Comparison of ENCODE assay signal across 1 worm cellular context in the genomic region with DNA sequence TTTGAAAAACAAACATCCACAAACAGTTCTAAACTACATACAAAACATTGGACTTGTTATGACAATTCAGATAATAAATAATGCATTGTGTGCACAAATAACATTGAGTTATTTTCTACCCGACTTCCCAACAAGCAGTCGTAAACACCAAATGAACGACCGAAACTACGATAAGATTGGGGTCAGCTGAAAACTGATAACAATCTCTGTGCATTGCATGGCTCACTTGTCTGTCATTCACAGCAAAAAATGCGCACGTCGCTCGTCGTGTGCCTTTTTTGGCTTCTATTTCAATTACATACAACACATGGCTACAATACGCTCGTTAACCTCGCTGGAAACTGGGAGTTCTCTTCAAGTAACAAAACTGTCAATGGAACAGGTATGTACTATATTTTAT.
TF ChIP-seq lines count a peak whose summit lies in the region.

A gene (plus strand): TSS at position 213 of the 400 bp plus-strand sequence.

TF ChIP-seq in whole organism, L4 larva, 104 proteins besides CTCF, POLR2A, EP300 and RAD21 (continued from another document):
- no peak for TF ChIP-seq nhr-10 (tag; optimal IDR thresholded peaks at IDR 0.05; lab: Kevin White, UChicago)
- no peak for TF ChIP-seq zip-11 (GFP tag; IDR thresholded peaks at IDR 0.05; lab: Robert Waterston, UW)
- TF ChIP-seq lsy-2 (tag; optimal IDR thresholded peaks at IDR 0.05; lab: Kevin White, UChicago), result no peak
- no peak for TF ChIP-seq lin-29 (GFP tag; IDR thresholded peaks at IDR 0.05; lab: Robert Waterston, UW)
- no peak for TF ChIP-seq ama-1 (optimal IDR thresholded peaks at IDR 0.05; lab: Kevin White, UChicago)
- TF ChIP-seq Y48G9A.11 (GFP tag; IDR thresholded peaks at IDR 0.05; lab: Robert Waterston, UW), result no peak
- no peak for TF ChIP-seq T20F7.1 (GFP tag; optimal IDR thresholded peaks at IDR 0.05; lab: Kevin White, UChicago)
- peak; percentile 94 for TF ChIP-seq hlh-11 (tag; optimal IDR thresholded peaks at IDR 0.05; lab: Kevin White, UChicago)
- peak; percentile 95 for TF ChIP-seq php-3 (GFP tag; IDR thresholded peaks at IDR 0.05; lab: Robert Waterston, UW)
- TF ChIP-seq ceh-82 (tag; optimal IDR thresholded peaks at IDR 0.05; lab: Kevin White, UChicago), result no peak
- TF ChIP-seq hif-1 (tag; optimal IDR thresholded peaks at IDR 0.05; lab: Kevin White, UChicago), result no peak
- no peak for TF ChIP-seq aha-1 (tag; lab: Kevin White, UChicago)
- TF ChIP-seq nhr-77 (tag; optimal IDR thresholded peaks at IDR 0.05; lab: Kevin White, UChicago), result peak; percentile 41
- TF ChIP-seq rbr-2 (tag; optimal IDR thresholded peaks at IDR 0.05; lab: Kevin White, UChicago), result no peak
- TF ChIP-seq lin-13 (GFP tag; optimal IDR thresholded peaks at IDR 0.05; lab: Kevin White, UChicago), result no peak
- no peak for TF ChIP-seq Y5F2A.4 (GFP tag; optimal IDR thresholded peaks at IDR 0.05; lab: Kevin White, UChicago)
- TF ChIP-seq zfp-2 (tag; optimal IDR thresholded peaks at IDR 0.05; lab: Kevin White, UChicago), result no peak
- no peak for TF ChIP-seq arid-1 (GFP tag; conservative IDR thresholded peaks at IDR 0.05; lab: Robert Waterston, UW)
- TF ChIP-seq gei-8 (GFP tag; optimal IDR thresholded peaks at IDR 0.05; lab: Kevin White, UChicago), result no peak
- TF ChIP-seq nhr-6 (tag; optimal IDR thresholded peaks at IDR 0.05; lab: Kevin White, UChicago), result no peak
- no peak for TF ChIP-seq ceh-44 (GFP tag; IDR thresholded peaks at IDR 0.05; lab: Robert Waterston, UW)
- no peak for TF ChIP-seq fos-1 (tag; optimal IDR thresholded peaks at IDR 0.05; lab: Kevin White, UChicago)
- peak; percentile 75 for TF ChIP-seq ceh-20 (GFP tag; IDR thresholded peaks at IDR 0.05; lab: Robert Waterston, UW)
- no peak for TF ChIP-seq aly-2 (tag; optimal IDR thresholded peaks at IDR 0.05; lab: Kevin White, UChicago)
- no peak for TF ChIP-seq tag-97 (GFP tag; IDR thresholded peaks at IDR 0.05; lab: Robert Waterston, UW)
- TF ChIP-seq madf-9 (GFP tag; conservative IDR thresholded peaks at IDR 0.05; lab: Robert Waterston, UW), result no peak
- no peak for TF ChIP-seq lin-38 (GFP tag; IDR thresholded peaks at IDR 0.05; lab: Robert Waterston, UW)
- no peak for TF ChIP-seq unc-130 (GFP tag; optimal IDR thresholded peaks at IDR 0.05; lab: Kevin White, UChicago)
- TF ChIP-seq mep-1 (tag; optimal IDR thresholded peaks at IDR 0.05; lab: Kevin White, UChicago), result no peak
- no peak for TF ChIP-seq zag-1 (tag; optimal IDR thresholded peaks at IDR 0.05; lab: Kevin White, UChicago)
- no peak for TF ChIP-seq dmd-9 (GFP tag; IDR thresholded peaks at IDR 0.05; lab: Robert Waterston, UW)
- TF ChIP-seq ceh-32 (tag; optimal IDR thresholded peaks at IDR 0.05; lab: Kevin White, UChicago; ENCODE audit: poor library complexity), result no peak
- no peak for TF ChIP-seq ceh-28 (tag; optimal IDR thresholded peaks at IDR 0.05; lab: Kevin White, UChicago)
- peak; percentile 89 for TF ChIP-seq nhr-28 (tag; optimal IDR thresholded peaks at IDR 0.05; lab: Kevin White, UChicago)
- no peak for TF ChIP-seq unc-39 (tag; optimal IDR thresholded peaks at IDR 0.05; lab: Kevin White, UChicago)
- peak; percentile 53 for TF ChIP-seq nhr-48 (tag; optimal IDR thresholded peaks at IDR 0.05; lab: Kevin White, UChicago)
- TF ChIP-seq duxl-1 (tag; optimal IDR thresholded peaks at IDR 0.05; lab: Kevin White, UChicago; ENCODE audit: poor library complexity), result no peak
